Fruit fly (Drosophila melanogaster) whole organism, embryonic: Measurements from ENCODE around the gene CG6048.

ENCODE experiments used
- Adf1 ChIP-seq: fragments of 200-800 bp; sonication (Bioruptor generic); IDR thresholded peaks from 2 replicates; pipeline ENCODE4 v1.3.6; 2022; ENCODE audit warnings: missing biosample characterization, missing genetic modification characterization
- BEAF-32 ChIP-seq: fragments of 200-800 bp; sonication (Bioruptor generic); optimal IDR thresholded peaks from 3 replicates; lab custom pipeline; 2017; ENCODE audit warnings: missing biosample characterization, missing genetic modification characterization, mild to moderate bottlenecking, moderate library complexity, missing genetic modification reagents
- Bdp1 ChIP-seq: fragments of 200-800 bp; sonication (Bioruptor generic); optimal IDR thresholded peaks from 3 replicates; lab custom pipeline; 2016; ENCODE audit warnings: missing biosample characterization, missing genetic modification characterization
- CG10565 ChIP-seq: fragments of 200-800 bp; sonication (Bioruptor generic); optimal IDR thresholded peaks from 3 replicates; lab custom pipeline; 2016; ENCODE audit warnings: missing biosample characterization, mild to moderate bottlenecking, missing genetic modification characterization
- CG11085 ChIP-seq: fragments of 200-800 bp; sonication (Bioruptor generic); IDR thresholded peaks from 2 replicates; pipeline ENCODE4 v1.3.6; 2022; ENCODE audit warnings: missing biosample characterization, missing genetic modification characterization
- CG13296 ChIP-seq: fragments of 200-800 bp; sonication (Bioruptor generic); optimal IDR thresholded peaks from 3 replicates; lab custom pipeline; 2018; ENCODE audit warnings: missing biosample characterization, mild to moderate bottlenecking, missing genetic modification characterization
- CG14014 ChIP-seq: fragments of 200-800 bp; sonication (Bioruptor generic); IDR thresholded peaks from 2 replicates; pipeline ENCODE4 v1.3.6; 2022; ENCODE audit warnings: missing biosample characterization, missing genetic modification characterization
- CG14710 ChIP-seq: fragments of 200-800 bp; sonication (Bioruptor generic); optimal IDR thresholded peaks from 3 replicates; lab custom pipeline; 2019; ENCODE audit warnings: missing biosample characterization, mild to moderate bottlenecking, missing genetic modification characterization, moderate library complexity
- CG17385 ChIP-seq: fragments of 200-800 bp; sonication (Bioruptor generic); optimal IDR thresholded peaks from 3 replicates; lab custom pipeline; 2018; ENCODE audit warnings: missing biosample characterization, mild to moderate bottlenecking, missing genetic modification characterization
- CG17612 ChIP-seq: fragments of 200-800 bp; sonication (Bioruptor generic); IDR thresholded peaks from 2 replicates; pipeline ENCODE4 v1.3.6; 2022; ENCODE audit warnings: missing biosample characterization, missing genetic modification characterization
- CG2202 ChIP-seq: fragments of 200-800 bp; sonication (Bioruptor generic); optimal IDR thresholded peaks from 2 replicates; lab custom pipeline; 2018; ENCODE audit warnings: missing biosample characterization, mild to moderate bottlenecking, missing genetic modification characterization
- CG2678 ChIP-seq: fragments of 200-800 bp; sonication (Bioruptor generic); optimal IDR thresholded peaks from 3 replicates; lab custom pipeline; 2019; ENCODE audit warnings: missing biosample characterization, mild to moderate bottlenecking, missing genetic modification characterization, moderate library complexity
- CG2875 ChIP-seq: fragments of 200-800 bp; sonication (Bioruptor generic); optimal IDR thresholded peaks from 2 replicates; lab custom pipeline; 2017; ENCODE audit warnings: missing biosample characterization, mild to moderate bottlenecking, missing genetic modification characterization, missing genetic modification reagents
- CG31388 ChIP-seq: fragments of 200-800 bp; sonication (Bioruptor generic); optimal IDR thresholded peaks from 2 replicates; lab custom pipeline; 2016; ENCODE audit warnings: missing biosample characterization, missing genetic modification characterization
- CG3281 ChIP-seq: fragments of 200-800 bp; sonication (Bioruptor generic); optimal IDR thresholded peaks from 3 replicates; lab custom pipeline; 2017; ENCODE audit warnings: missing biosample characterization, mild to moderate bottlenecking, missing genetic modification characterization
- CG33557 ChIP-seq: fragments of 200-800 bp; sonication (Bioruptor generic); optimal IDR thresholded peaks from 2 replicates; lab custom pipeline; 2019; ENCODE audit warnings: missing biosample characterization, mild to moderate bottlenecking, missing genetic modification characterization, moderate library complexity
- CG3847 ChIP-seq: fragments of 200-800 bp; sonication (Bioruptor generic); IDR thresholded peaks from 2 replicates; pipeline ENCODE4 v1.3.6; 2022; ENCODE audit warnings: missing biosample characterization, missing genetic modification characterization
- CG4282 ChIP-seq: fragments of 200-800 bp; sonication (Bioruptor generic); optimal IDR thresholded peaks from 2 replicates; lab custom pipeline; 2016; ENCODE audit warnings: missing biosample characterization, missing genetic modification characterization
- CG7928 ChIP-seq: fragments of 200-800 bp; sonication (Bioruptor generic); optimal IDR thresholded peaks from 2 replicates; lab custom pipeline; 2017; ENCODE audit warnings: missing biosample characterization, mild to moderate bottlenecking, missing genetic modification characterization
- CG7987 ChIP-seq: fragments of 200-800 bp; sonication (Bioruptor generic); optimal IDR thresholded peaks from 2 replicates; lab custom pipeline; 2018; ENCODE audit warnings: missing biosample characterization, mild to moderate bottlenecking, missing genetic modification characterization, moderate library complexity
- CHES-1-like ChIP-seq: fragments of 200-800 bp; sonication (Bioruptor generic); optimal IDR thresholded peaks from 2 replicates; lab custom pipeline; 2016; ENCODE audit warnings: missing biosample characterization, missing genetic modification characterization
- CTCF ChIP-seq: fragments of 200-800 bp; sonication (Bioruptor generic); optimal IDR thresholded peaks from 2 replicates; lab custom pipeline; 2017; ENCODE audit warnings: missing biosample characterization, mild to moderate bottlenecking, missing genetic modification characterization, moderate library complexity
- Drgx ChIP-seq: fragments of 200-800 bp; sonication (Bioruptor generic); IDR thresholded peaks from 2 replicates; pipeline ENCODE4 v1.3.6; 2022; ENCODE audit warnings: missing biosample characterization, missing genetic modification characterization
- Hmr ChIP-seq: fragments of 200-800 bp; sonication (Bioruptor generic); optimal IDR thresholded peaks from 3 replicates; lab custom pipeline; 2017; ENCODE audit warnings: mild to moderate bottlenecking, missing biosample characterization, missing genetic modification reagents, missing genetic modification characterization
- Mad ChIP-seq: fragments of 200-800 bp; sonication (Bioruptor generic); optimal IDR thresholded peaks from 2 replicates; lab custom pipeline; 2016; ENCODE audit warnings: missing biosample characterization, missing genetic modification characterization
- NFAT ChIP-seq: fragments of 200-800 bp; sonication (Bioruptor generic); IDR thresholded peaks from 2 replicates; pipeline ENCODE4 v1.3.6; 2022; ENCODE audit warnings: missing biosample characterization, missing genetic modification characterization
- Nf-YC ChIP-seq: fragments of 200-800 bp; optimal IDR thresholded peaks from 3 replicates; lab custom pipeline; 2019; ENCODE audit warnings: missing biosample characterization, mild to moderate bottlenecking, missing genetic modification characterization, moderate library complexity
- Opbp ChIP-seq: fragments of 200-800 bp; sonication (Bioruptor generic); IDR thresholded peaks from 3 replicates; pipeline ENCODE4 v1.3.6; 2022; ENCODE audit warnings: missing biosample characterization, missing genetic modification characterization; ENCODE audit not compliant: partially characterized antibody
- Poxn ChIP-seq: fragments of 200-800 bp; sonication (Bioruptor generic); IDR thresholded peaks from 2 replicates; pipeline ENCODE4 v1.3.6; 2022; ENCODE audit warnings: missing biosample characterization, missing genetic modification characterization
- Usf ChIP-seq: fragments of 200-800 bp; sonication (Bioruptor generic); optimal IDR thresholded peaks from 2 replicates; lab custom pipeline; 2017; ENCODE audit warnings: missing genotype, missing biosample characterization, missing genetic modification characterization
- aop ChIP-seq: fragments of 200-800 bp; sonication (Bioruptor generic); IDR thresholded peaks from 2 replicates; pipeline ENCODE4 v1.3.6; 2022; ENCODE audit warnings: missing biosample characterization, missing genetic modification characterization
- az2 ChIP-seq: fragments of 200-800 bp; sonication (Bioruptor generic); optimal IDR thresholded peaks from 3 replicates; lab custom pipeline; 2016; ENCODE audit warnings: missing biosample characterization, missing genetic modification characterization
- bcd ChIP-seq: fragments of 200-800 bp; sonication (Bioruptor generic); optimal IDR thresholded peaks from 2 replicates; lab custom pipeline; 2017; ENCODE audit warnings: missing biosample characterization, mild to moderate bottlenecking, missing genetic modification characterization
- br ChIP-seq: fragments of >200 bp; optimal IDR thresholded peaks from 2 replicates; lab custom pipeline; 2017
- chinmo ChIP-seq: fragments of 200-800 bp; sonication (Bioruptor generic); IDR thresholded peaks from 4 replicates; pipeline ENCODE4 v1.3.6; 2022; ENCODE audit warnings: missing biosample characterization, missing genetic modification characterization; ENCODE audit not compliant: partially characterized antibody
- cwo ChIP-seq: fragments of 200-800 bp; sonication (Bioruptor generic); optimal IDR thresholded peaks from 3 replicates; lab custom pipeline; 2017; ENCODE audit warnings: missing biosample characterization, missing genetic modification characterization, mild to moderate bottlenecking, moderate library complexity, missing genetic modification reagents
- dan ChIP-seq: fragments of 200-800 bp; sonication (Bioruptor generic); IDR thresholded peaks from 2 replicates; pipeline ENCODE4 v1.3.6; 2022; ENCODE audit warnings: missing biosample characterization, missing genetic modification characterization
- danr ChIP-seq: fragments of 200-800 bp; sonication (Bioruptor generic); IDR thresholded peaks from 2 replicates; pipeline ENCODE4 v1.3.6; 2022; ENCODE audit warnings: missing biosample characterization, missing genetic modification characterization
- dmrt11E ChIP-seq: fragments of 200-800 bp; sonication (Bioruptor generic); optimal IDR thresholded peaks from 3 replicates; lab custom pipeline; 2018; ENCODE audit warnings: missing biosample characterization, mild to moderate bottlenecking, missing genetic modification characterization, moderate library complexity
- fru ChIP-seq: fragments of >200 bp; optimal IDR thresholded peaks from 2 replicates; lab custom pipeline; 2017
- gsb ChIP-seq: fragments of 200-800 bp; sonication (Bioruptor generic); IDR thresholded peaks from 2 replicates; pipeline ENCODE4 v1.3.6; 2022; ENCODE audit warnings: missing biosample characterization, missing genetic modification characterization
- gsb-n ChIP-seq: fragments of 200-800 bp; sonication (Bioruptor generic); optimal IDR thresholded peaks from 3 replicates; lab custom pipeline; 2018; ENCODE audit warnings: missing biosample characterization, mild to moderate bottlenecking, missing genetic modification characterization
- her ChIP-seq: fragments of 200-800 bp; sonication (Bioruptor generic); optimal IDR thresholded peaks from 2 replicates; lab custom pipeline; 2016; ENCODE audit warnings: missing biosample characterization, missing genetic modification characterization
- ind ChIP-seq: fragments of 200-800 bp; sonication (Bioruptor generic); optimal IDR thresholded peaks from 3 replicates; lab custom pipeline; 2016; ENCODE audit warnings: missing biosample characterization, missing genetic modification characterization
- kah ChIP-seq: fragments of 200-800 bp; sonication (Bioruptor generic); optimal IDR thresholded peaks from 2 replicates; lab custom pipeline; 2018; ENCODE audit warnings: missing biosample characterization, mild to moderate bottlenecking, missing genetic modification characterization
- lbe ChIP-seq: fragments of 200-800 bp; sonication (Bioruptor generic); optimal IDR thresholded peaks from 2 replicates; lab custom pipeline; 2016; ENCODE audit warnings: missing biosample characterization, mild to moderate bottlenecking, missing genetic modification characterization
- lilli ChIP-seq: fragments of 200-800 bp; sonication (Bioruptor generic); optimal IDR thresholded peaks from 3 replicates; lab custom pipeline; 2016; ENCODE audit warnings: missing biosample characterization, missing genetic modification characterization
- repo ChIP-seq: fragments of 200-800 bp; sonication (Bioruptor generic); optimal IDR thresholded peaks from 2 replicates; lab custom pipeline; 2016; ENCODE audit warnings: missing biosample characterization, missing genetic modification characterization
- stc ChIP-seq: fragments of 200-800 bp; sonication (Bioruptor generic); IDR thresholded peaks from 2 replicates; pipeline ENCODE4 v1.3.6; 2022; ENCODE audit warnings: missing biosample characterization, missing genetic modification characterization
- trem ChIP-seq: fragments of 200-800 bp; optimal IDR thresholded peaks from 3 replicates; lab custom pipeline; 2019; ENCODE audit warnings: missing biosample characterization, mild to moderate bottlenecking, missing genetic modification characterization, moderate library complexity
- usp ChIP-seq: fragments of >200 bp; optimal IDR thresholded peaks from 2 replicates; lab custom pipeline; 2017; ENCODE audit warnings: missing biosample characterization, missing genetic modification characterization
- vfl ChIP-seq: fragments of 200-800 bp; sonication (Bioruptor generic); optimal IDR thresholded peaks from 2 replicates; lab custom pipeline; 2016; ENCODE audit warnings: missing biosample characterization, missing genetic modification characterization
- vnd ChIP-seq: fragments of 200-800 bp; sonication (Bioruptor generic); IDR thresholded peaks from 3 replicates; pipeline ENCODE4 v1.3.6; 2022; ENCODE audit warnings: missing biosample characterization, missing genetic modification characterization; ENCODE audit not compliant: partially characterized antibody
- zfh2 ChIP-seq: fragments of 200-800 bp; sonication (Bioruptor generic); optimal IDR thresholded peaks from 2 replicates; lab custom pipeline; 2016; ENCODE audit warnings: missing biosample characterization, missing genetic modification characterization

CG6048 gene

dm6 chrX:5995951-5996350 is 43.6 kb downstream of the CG6048 start (continued):
- no peak for TF ChIP-seq Drgx (GFP tag; lab: Robert Waterston, UW)
- no peak for TF ChIP-seq lbe (GFP tag; lab: Kevin White, UChicago)
- no peak for TF ChIP-seq vfl (GFP tag; lab: Kevin White, UChicago)
- TF ChIP-seq CG2202: no peak
- no peak for TF ChIP-seq dan (GFP tag; lab: Robert Waterston, UW)
- TF ChIP-seq CG7987 (GFP tag; lab: Kevin White, UChicago): no peak
- no peak for TF ChIP-seq CG4282 (GFP tag; lab: Kevin White, UChicago)
- no peak for TF ChIP-seq zfh2
- TF ChIP-seq CG2678 (tag; lab: Kevin White, UChicago): peak; percentile 26
- TF ChIP-seq CHES-1-like (GFP tag; lab: Kevin White, UChicago): no peak
- TF ChIP-seq CG7928 (GFP tag; lab: Kevin White, UChicago): no peak
- no peak for TF ChIP-seq Poxn (GFP tag; lab: Robert Waterston, UW)
- TF ChIP-seq bcd (GFP tag; lab: Kevin White, UChicago): no peak
- TF ChIP-seq CG3847: no peak
- no peak for TF ChIP-seq Bdp1 (GFP tag; lab: Kevin White, UChicago)
- peak; percentile 32 for TF ChIP-seq az2 (GFP tag; lab: Kevin White, UChicago)
- TF ChIP-seq CG2875: no peak
- no peak for TF ChIP-seq gsb-n
- peak; percentile 43 for TF ChIP-seq dmrt11E (tag; lab: Kevin White, UChicago)
- TF ChIP-seq Opbp (GFP tag; lab: Robert Waterston, UW): no peak
- no peak for TF ChIP-seq CTCF (GFP tag; lab: Kevin White, UChicago)
- no peak for TF ChIP-seq Mad (GFP tag; lab: Kevin White, UChicago)
- TF ChIP-seq cwo: no peak
- no peak for TF ChIP-seq CG31388 (GFP tag; lab: Kevin White, UChicago)
- TF ChIP-seq br (lab: Kevin White, UChicago): no peak
- no peak for TF ChIP-seq usp (GFP tag; lab: Kevin White, UChicago)
- TF ChIP-seq gsb: no peak
- no peak for TF ChIP-seq repo (GFP tag; lab: Kevin White, UChicago)
- no peak for TF ChIP-seq Adf1 (GFP tag; lab: Robert Waterston, UW)
- peak; percentile 33 for TF ChIP-seq CG14710 (tag; lab: Kevin White, UChicago)
- no peak for TF ChIP-seq danr (GFP tag; lab: Robert Waterston, UW)
- TF ChIP-seq chinmo (GFP tag; lab: Robert Waterston, UW): no peak
- no peak for TF ChIP-seq CG17385
- no peak for TF ChIP-seq CG3281
- TF ChIP-seq her (GFP tag; lab: Kevin White, UChicago): no peak
- no peak for TF ChIP-seq CG17612 (GFP tag; lab: Robert Waterston, UW)
- TF ChIP-seq CG10565: no peak
- no peak for TF ChIP-seq aop (GFP tag; lab: Robert Waterston, UW)
- TF ChIP-seq BEAF-32 (GFP tag; lab: Kevin White, UChicago): no peak
- no peak for TF ChIP-seq ind (GFP tag; lab: Kevin White, UChicago)
- no peak for TF ChIP-seq NFAT (GFP tag; lab: Robert Waterston, UW)
- no peak for TF ChIP-seq CG13296
- TF ChIP-seq CG14014: no peak
- no peak for TF ChIP-seq vnd (GFP tag; lab: Robert Waterston, UW)
- TF ChIP-seq fru: no peak
- no peak for TF ChIP-seq Usf (GFP tag; lab: Kevin White, UChicago)
- no peak for TF ChIP-seq CG11085 (GFP tag; lab: Robert Waterston, UW)
- TF ChIP-seq kah (GFP tag; lab: Kevin White, UChicago): no peak
- no peak for TF ChIP-seq stc (GFP tag; lab: Robert Waterston, UW)
- TF ChIP-seq lilli: no peak
- no peak for TF ChIP-seq Nf-YC (tag; lab: Kevin White, UChicago)
- TF ChIP-seq trem: no peak
- TF ChIP-seq CG33557 (GFP tag; lab: Kevin White, UChicago): no peak
- no peak for TF ChIP-seq Hmr (GFP tag; lab: Kevin White, UChicago)
